Worm (Caenorhabditis elegans): Measurements from ENCODE around the gene moa-2.
A peak's percentile ranks its signal among the peaks of the same experiment; 100 is the strongest.

ce11 chrII:7679499-7680012 lies 19.3 kb downstream of the moa-2 start:
- no peak for TF ChIP-seq ama-1 (optimal IDR thresholded peaks at IDR 0.05)
- TF ChIP-seq gmeb-1 (tag; optimal IDR thresholded peaks at IDR 0.05), result no peak
- peak in 1 of 2 experiments; percentile 29 for TF ChIP-seq lsy-2 (tag; optimal IDR thresholded peaks at IDR 0.05)
- TF ChIP-seq F13H6.1 (tag; optimal IDR thresholded peaks at IDR 0.05), result no peak
- TF ChIP-seq unc-62 (GFP tag; optimal IDR thresholded peaks at IDR 0.05), result no peak
- TF ChIP-seq elt-1 (tag; optimal IDR thresholded peaks at IDR 0.05), result no peak
- no peak for TF ChIP-seq nhr-10 (tag; optimal IDR thresholded peaks at IDR 0.05)
- no peak for TF ChIP-seq nhr-12 (tag; optimal IDR thresholded peaks at IDR 0.05)
- no peak for TF ChIP-seq unc-55 (GFP tag; optimal IDR thresholded peaks at IDR 0.05)
- TF ChIP-seq ztf-4 (tag; optimal IDR thresholded peaks at IDR 0.05), result no peak
- TF ChIP-seq nhr-6 (tag; optimal IDR thresholded peaks at IDR 0.05), result no peak

Data from whole organism, L2 larva.